Worm (Caenorhabditis elegans): ENCODE data around the gene exc-13.

exc-13 gene

DNA sequence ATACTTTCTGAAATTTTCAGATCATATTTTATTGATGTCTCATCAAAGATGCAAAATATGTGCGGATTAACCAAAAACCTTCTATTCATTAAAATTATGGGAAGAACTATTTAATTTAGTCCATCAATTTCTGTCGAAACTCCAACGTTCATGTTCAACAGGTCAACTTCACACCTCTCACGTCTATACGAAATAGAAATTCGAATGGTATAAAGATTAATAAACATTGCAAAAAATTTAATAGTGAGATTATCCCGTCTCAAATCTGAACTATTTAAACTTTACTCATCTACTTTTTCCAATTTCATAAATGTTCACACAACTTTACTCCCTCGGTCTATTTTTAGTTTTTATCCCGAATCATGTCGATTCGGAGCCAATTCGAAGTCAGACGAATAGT is 44.5 kb downstream of the exc-13 start, which contains the start of gene R13D7.2:
TSS of gene R13D7.2 (plus strand) at position 301 of the 400 bp plus-strand sequence.
- TF ChIP-seq ceh-24 (tag; optimal IDR thresholded peaks at IDR 0.05) (no peak), ttx-3 (tag; optimal IDR thresholded peaks at IDR 0.05) (no peak), ets-4 (tag; optimal IDR thresholded peaks at IDR 0.05) (no peak), lim-6 (tag; optimal IDR thresholded peaks at IDR 0.05) (no peak), pag-3 (tag; optimal IDR thresholded peaks at IDR 0.05; ENCODE audit: borderline replicate concordance) (no peak), che-1 (tag; optimal IDR thresholded peaks at IDR 0.05) (no peak), nhr-11 (tag; optimal IDR thresholded peaks at IDR 0.05) (no peak), ceh-9 (tag; optimal IDR thresholded peaks at IDR 0.05) (no peak), dve-1 (tag; optimal IDR thresholded peaks at IDR 0.05) (no peak), ceh-22 (tag; optimal IDR thresholded peaks at IDR 0.05) (no peak), dmd-4 (tag; optimal IDR thresholded peaks at IDR 0.05; ENCODE audit: borderline replicate concordance) (no peak), ahr-1 (tag; optimal IDR thresholded peaks at IDR 0.05) (no peak), K09A11.1 (tag; optimal IDR thresholded peaks at IDR 0.05; ENCODE audit: insufficient read depth) (no peak), pros-1 (tag; optimal IDR thresholded peaks at IDR 0.05) (no peak), mec-3 (tag; optimal IDR thresholded peaks at IDR 0.05; ENCODE audit: borderline replicate concordance) (no peak)

DNA sequence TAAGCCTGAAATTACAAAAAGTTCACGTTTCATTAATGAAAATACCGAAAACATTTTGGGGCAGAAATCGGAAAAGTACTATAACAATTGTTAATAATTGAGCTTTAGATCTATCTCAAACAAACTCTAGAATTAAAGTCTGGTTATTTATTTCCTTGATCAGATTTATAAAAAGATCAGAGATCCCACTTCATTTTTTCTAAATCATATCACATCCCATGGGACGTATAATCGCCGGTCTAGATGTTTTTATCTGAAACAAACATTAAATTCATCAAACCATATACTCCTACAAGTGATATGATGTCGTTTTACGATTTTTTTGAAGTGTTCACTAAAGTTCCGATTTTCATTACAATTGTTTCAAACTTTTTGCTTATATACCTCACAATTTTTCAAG is 46.6 kb downstream of the exc-13 start, which contains the start of gene str-41:
TSS of gene str-41 (plus strand) at position 301 of the 400 bp plus-strand sequence.
- TF ChIP-seq hlh-30 (tag; optimal IDR thresholded peaks at IDR 0.05; ENCODE audit: insufficient read depth) = no peak
- TF ChIP-seq ceh-31 (tag; optimal IDR thresholded peaks at IDR 0.05) = no peak
- TF ChIP-seq ceh-45 (GFP tag; IDR thresholded peaks at IDR 0.05) = no peak
- no peak for TF ChIP-seq fax-1 (tag; optimal IDR thresholded peaks at IDR 0.05)
- TF ChIP-seq C38D4.7 (GFP tag; optimal IDR thresholded peaks at IDR 0.05) = no peak
- no peak for TF ChIP-seq lin-11 (tag; optimal IDR thresholded peaks at IDR 0.05)

DNA sequence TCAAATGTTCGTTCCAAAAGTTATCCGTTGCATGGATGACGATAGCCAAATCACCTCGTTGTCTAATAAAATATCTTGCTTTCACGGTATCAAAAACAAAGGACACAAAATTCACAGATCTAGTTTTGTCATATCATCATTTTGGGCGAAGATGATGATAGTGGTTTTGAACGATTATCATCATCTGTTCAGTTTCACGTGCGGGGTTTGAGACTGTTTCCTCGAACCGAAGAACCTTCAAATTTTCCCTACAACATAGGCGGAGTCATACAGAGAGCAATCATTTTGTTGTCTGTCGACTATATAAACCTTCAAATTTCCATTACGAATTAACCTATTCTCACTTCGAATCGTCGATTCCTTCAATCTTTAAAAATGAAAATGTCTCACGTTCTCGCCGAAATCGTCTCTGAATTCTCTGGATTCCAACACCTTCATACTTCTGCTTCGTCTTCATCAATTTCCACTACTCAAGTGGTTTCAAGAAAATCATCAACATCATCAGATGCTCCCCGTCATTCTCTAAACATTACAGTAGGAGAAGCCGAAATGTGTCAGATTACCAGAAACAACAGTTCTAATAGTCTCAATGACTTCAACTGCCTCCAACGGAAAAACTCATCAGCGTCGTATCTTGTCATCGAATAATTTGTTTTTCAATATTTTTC is 48.2 kb downstream of the exc-13 start, which contains the start of gene F18E3.11:
TSS of gene F18E3.11 (plus strand) at position 376 of the 668 bp plus-strand sequence.
- no peak for TF ChIP-seq nfya-1 (tag; optimal IDR thresholded peaks at IDR 0.05)
- no peak for TF ChIP-seq che-1 (tag; optimal IDR thresholded peaks at IDR 0.05)
- no peak for TF ChIP-seq hlh-8 (tag; optimal IDR thresholded peaks at IDR 0.05)
- no peak for TF ChIP-seq ref-2 (tag; optimal IDR thresholded peaks at IDR 0.05)
- TF ChIP-seq hlh-13 (GFP tag; optimal IDR thresholded peaks at IDR 0.05) = no peak
- no peak for TF ChIP-seq odd-2 (tag; optimal IDR thresholded peaks at IDR 0.05)
- no peak for TF ChIP-seq K02D7.2 (tag; optimal IDR thresholded peaks at IDR 0.05)
- TF ChIP-seq lim-6 (tag; optimal IDR thresholded peaks at IDR 0.05) = no peak
- TF ChIP-seq ama-1 (optimal IDR thresholded peaks at IDR 0.05) = no peak
- no peak for TF ChIP-seq dve-1 (tag; optimal IDR thresholded peaks at IDR 0.05)
- no peak for TF ChIP-seq F13H6.1 (tag; optimal IDR thresholded peaks at IDR 0.05)
- TF ChIP-seq ceh-31 (tag; optimal IDR thresholded peaks at IDR 0.05) = no peak
- no peak for TF ChIP-seq ceh-48 (tag; optimal IDR thresholded peaks at IDR 0.05)

DNA sequence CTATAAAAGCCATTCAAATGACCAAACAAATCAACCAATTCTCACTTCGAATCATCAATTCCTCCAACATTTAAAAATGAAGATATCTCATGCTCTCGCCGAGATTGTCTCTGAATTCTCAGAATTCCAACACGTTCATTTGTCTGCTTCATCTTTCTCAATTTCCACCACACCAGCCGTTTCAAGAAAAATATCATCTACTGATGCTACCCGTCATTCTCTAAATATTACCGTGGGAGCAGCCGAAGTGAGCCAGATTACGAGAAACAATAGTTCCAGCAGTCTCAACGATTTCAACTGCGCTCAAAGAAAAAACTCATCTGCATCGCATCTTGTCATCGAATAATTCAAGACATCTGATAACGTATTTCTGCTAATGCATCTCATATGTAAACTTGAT is 49.9 kb downstream of the exc-13 start, which contains the start of gene F18E3.12:
TSS of gene F18E3.12 (plus strand) at position 77 of the 400 bp plus-strand sequence.
- TF ChIP-seq pha-4 (tag; optimal IDR thresholded peaks at IDR 0.05) = no peak
- no peak for TF ChIP-seq lim-6 (tag; optimal IDR thresholded peaks at IDR 0.05)
- TF ChIP-seq mec-3 (tag; optimal IDR thresholded peaks at IDR 0.05; ENCODE audit: borderline replicate concordance) = no peak
- TF ChIP-seq ttx-3 (tag; optimal IDR thresholded peaks at IDR 0.05) = no peak
- TF ChIP-seq fkh-6 (tag; optimal IDR thresholded peaks at IDR 0.05) = no peak
- TF ChIP-seq F13H6.1 (tag; optimal IDR thresholded peaks at IDR 0.05) = no peak
- no peak for TF ChIP-seq unc-3 (GFP tag; conservative IDR thresholded peaks at IDR 0.05)
- TF ChIP-seq unc-3 (tag; optimal IDR thresholded peaks at IDR 0.05) = no peak
- no peak for TF ChIP-seq nhr-232 (tag; optimal IDR thresholded peaks at IDR 0.05)
